Fruit fly (Drosophila melanogaster) whole organism, embryonic: ENCODE results near the gene Ankrd49.

Experiments
- Ada2b ChIP-seq: fragments of 200-800 bp; sonication (Bioruptor generic); IDR thresholded peaks from 2 replicates; pipeline ENCODE4 v1.3.6; 2022; ENCODE audit warnings: missing biosample characterization, missing genetic modification characterization
- Antp ChIP-seq: fragments of 200-800 bp; sonication (Bioruptor generic); optimal IDR thresholded peaks from 3 replicates; lab custom pipeline; 2016; ENCODE audit warnings: missing biosample characterization, missing genetic modification characterization
- Atf6 ChIP-seq: fragments of 200-800 bp; sonication (Bioruptor generic); IDR thresholded peaks from 2 replicates; pipeline ENCODE4 v1.3.6; 2022; ENCODE audit warnings: missing biosample characterization, missing genetic modification characterization
- CG10147 ChIP-seq: fragments of 200-800 bp; sonication (Bioruptor generic); optimal IDR thresholded peaks from 2 replicates; lab custom pipeline; 2019; ENCODE audit warnings: missing biosample characterization, mild to moderate bottlenecking, missing genetic modification characterization, moderate library complexity
- CG1024 ChIP-seq: fragments of 200-800 bp; sonication (Bioruptor generic); IDR thresholded peaks from 2 replicates; pipeline ENCODE4 v1.3.6; 2022; ENCODE audit warnings: missing biosample characterization, missing genetic modification characterization
- CG10979 ChIP-seq: fragments of 200-800 bp; sonication (Bioruptor generic); optimal IDR thresholded peaks from 2 replicates; lab custom pipeline; 2018; ENCODE audit warnings: missing biosample characterization, mild to moderate bottlenecking, missing genetic modification characterization, moderate library complexity
- CG11504 ChIP-seq: fragments of 200-800 bp; sonication (Bioruptor generic); optimal IDR thresholded peaks from 3 replicates; lab custom pipeline; 2019; ENCODE audit warnings: missing biosample characterization, mild to moderate bottlenecking, missing genetic modification characterization, moderate library complexity
- CG12071 ChIP-seq: fragments of 200-800 bp; sonication (Bioruptor generic); optimal IDR thresholded peaks from 3 replicates; lab custom pipeline; 2018; ENCODE audit warnings: missing biosample characterization, mild to moderate bottlenecking, missing genetic modification characterization
- CG12391 ChIP-seq: fragments of 200-800 bp; sonication (Bioruptor generic); optimal IDR thresholded peaks from 3 replicates; lab custom pipeline; 2018; ENCODE audit warnings: missing biosample characterization, mild to moderate bottlenecking, missing genetic modification characterization, moderate library complexity
- CG15514 ChIP-seq: fragments of 200-800 bp; sonication (Bioruptor generic); optimal IDR thresholded peaks from 3 replicates; lab custom pipeline; 2017; ENCODE audit warnings: missing biosample characterization, missing genetic modification characterization, mild to moderate bottlenecking, moderate library complexity, missing genetic modification reagents
- CG16779 ChIP-seq: fragments of 200-800 bp; sonication (Bioruptor generic); IDR thresholded peaks from 2 replicates; pipeline ENCODE4 v1.3.6; 2022; ENCODE audit warnings: missing biosample characterization, missing genetic modification characterization
- CG18599 ChIP-seq: fragments of 200-800 bp; sonication (Bioruptor generic); optimal IDR thresholded peaks from 3 replicates; lab custom pipeline; 2017; ENCODE audit warnings: missing biosample characterization, missing genetic modification characterization, mild to moderate bottlenecking, moderate library complexity, missing genetic modification reagents
- CG7556 ChIP-seq: fragments of 200-800 bp; sonication (Bioruptor generic); optimal IDR thresholded peaks from 2 replicates; lab custom pipeline; 2017; ENCODE audit warnings: missing biosample characterization, mild to moderate bottlenecking, missing genetic modification characterization
- CG8478 ChIP-seq: fragments of >200 bp; optimal IDR thresholded peaks from 2 replicates; lab custom pipeline; 2018
- CG9437 ChIP-seq: fragments of 200-800 bp; sonication (Bioruptor generic); optimal IDR thresholded peaks from 2 replicates; lab custom pipeline; 2018; ENCODE audit warnings: missing biosample characterization, mild to moderate bottlenecking, missing genetic modification characterization
- CG9609 ChIP-seq: fragments of 200-800 bp; sonication (Bioruptor generic); optimal IDR thresholded peaks from 3 replicates; lab custom pipeline; 2016; ENCODE audit warnings: missing biosample characterization, missing genetic modification characterization
- CG9797 ChIP-seq: fragments of 200-800 bp; sonication (Bioruptor generic); optimal IDR thresholded peaks from 3 replicates; lab custom pipeline; 2018; ENCODE audit warnings: missing biosample characterization, mild to moderate bottlenecking, missing genetic modification characterization
- CrebB ChIP-seq: fragments of 200-800 bp; sonication (Bioruptor generic); optimal IDR thresholded peaks from 3 replicates; lab custom pipeline; 2018; ENCODE audit warnings: missing biosample characterization, mild to moderate bottlenecking, missing genetic modification characterization
- Dp ChIP-seq: fragments of 200-800 bp; sonication (Bioruptor generic); optimal IDR thresholded peaks from 2 replicates; lab custom pipeline; 2018; ENCODE audit warnings: missing biosample characterization, mild to moderate bottlenecking, missing genetic modification characterization, moderate library complexity
- H2.0 ChIP-seq: fragments of 200-800 bp; sonication (Bioruptor generic); IDR thresholded peaks from 2 replicates; pipeline ENCODE4 v1.3.6; 2022; ENCODE audit warnings: missing biosample characterization, missing genetic modification characterization
- Hr3 ChIP-seq: fragments of 200-800 bp; sonication (Bioruptor generic); optimal IDR thresholded peaks from 3 replicates; lab custom pipeline; 2016; ENCODE audit warnings: missing biosample characterization, missing genetic modification characterization
- Hr51 ChIP-seq, 2 experiments: fragments of 200-800 bp; sonication (Bioruptor generic); optimal IDR thresholded peaks; 2 replicates in 1 of 2; 3 replicates in 1 of 2; lab custom pipeline; 2016 to 2018; ENCODE audit warnings: missing biosample characterization in 2 of 2, missing genetic modification characterization in 2 of 2, mild to moderate bottlenecking in 1 of 2, moderate library complexity in 1 of 2
- Hsf ChIP-seq: fragments of 200-800 bp; sonication (Bioruptor generic); optimal IDR thresholded peaks from 3 replicates; lab custom pipeline; 2016; ENCODE audit warnings: missing biosample characterization, missing genetic modification characterization
- Lhr ChIP-seq: fragments of 200-800 bp; sonication (Bioruptor generic); optimal IDR thresholded peaks from 3 replicates; lab custom pipeline; 2017; ENCODE audit warnings: mild to moderate bottlenecking, missing biosample characterization, missing genetic modification reagents, missing genetic modification characterization
- Meics ChIP-seq: fragments of 200-800 bp; sonication (Bioruptor generic); optimal IDR thresholded peaks from 2 replicates; lab custom pipeline; 2017; ENCODE audit warnings: missing biosample characterization, mild to moderate bottlenecking, missing genetic modification characterization
- Nf-YB ChIP-seq: fragments of 200-800 bp; sonication (Bioruptor generic); optimal IDR thresholded peaks from 3 replicates; lab custom pipeline; 2019; ENCODE audit warnings: missing biosample characterization, mild to moderate bottlenecking, missing genetic modification characterization, moderate library complexity
- Oaz ChIP-seq: fragments of 200-800 bp; sonication (Bioruptor generic); IDR thresholded peaks from 2 replicates; pipeline ENCODE4 v1.3.6; 2022; ENCODE audit warnings: missing biosample characterization, missing genetic modification characterization
- Opbp ChIP-seq: fragments of 200-800 bp; sonication (Bioruptor generic); IDR thresholded peaks from 3 replicates; pipeline ENCODE4 v1.3.6; 2022; ENCODE audit warnings: missing biosample characterization, missing genetic modification characterization; ENCODE audit not compliant: partially characterized antibody
- PHDP ChIP-seq: fragments of 200-800 bp; sonication (Bioruptor generic); optimal IDR thresholded peaks from 3 replicates; lab custom pipeline; 2018; ENCODE audit warnings: missing biosample characterization, mild to moderate bottlenecking, missing genetic modification characterization, moderate library complexity
- Sry-β ChIP-seq: fragments of 200-800 bp; sonication (Bioruptor generic); optimal IDR thresholded peaks from 2 replicates; lab custom pipeline; 2018; ENCODE audit warnings: missing biosample characterization, mild to moderate bottlenecking, missing genetic modification characterization, moderate library complexity
- Sry-δ ChIP-seq: fragments of 200-800 bp; sonication (Bioruptor generic); optimal IDR thresholded peaks from 2 replicates; lab custom pipeline; 2016; ENCODE audit warnings: missing biosample characterization, missing genetic modification characterization
- ase ChIP-seq: fragments of 200-800 bp; sonication (Bioruptor generic); IDR thresholded peaks from 3 replicates; pipeline ENCODE4 v1.3.6; 2022; ENCODE audit warnings: missing biosample characterization, missing genetic modification characterization
- ato ChIP-seq: fragments of 200-800 bp; sonication (Bioruptor generic); IDR thresholded peaks from 2 replicates; pipeline ENCODE4 v1.3.6; 2022; ENCODE audit warnings: missing biosample characterization, missing genetic modification characterization; ENCODE audit not compliant: partially characterized antibody
- bab2 ChIP-seq: fragments of 200-800 bp; sonication (Bioruptor generic); optimal IDR thresholded peaks from 2 replicates; lab custom pipeline; 2016; ENCODE audit warnings: missing biosample characterization, missing genetic modification characterization
- emc ChIP-seq: fragments of 200-800 bp; sonication (Bioruptor generic); optimal IDR thresholded peaks from 2 replicates; lab custom pipeline; 2016; ENCODE audit warnings: missing biosample characterization, missing genetic modification characterization
- eve ChIP-seq, 2 experiments: fragments of >200 bp; optimal IDR thresholded peaks; 2 replicates each; lab custom pipeline; 2017; ENCODE audit warnings: missing biosample characterization in 2 of 2, missing genetic modification characterization in 2 of 2
- ewg ChIP-seq: fragments of 200-800 bp; sonication (Bioruptor generic); optimal IDR thresholded peaks from 3 replicates; lab custom pipeline; 2017; ENCODE audit warnings: mild to moderate bottlenecking, missing biosample characterization, missing genetic modification reagents, missing genetic modification characterization
- fd96Cb ChIP-seq: fragments of 200-800 bp; sonication (Bioruptor generic); optimal IDR thresholded peaks from 2 replicates; lab custom pipeline; 2018; ENCODE audit warnings: missing biosample characterization, mild to moderate bottlenecking, missing genetic modification characterization, moderate library complexity
- fru ChIP-seq: fragments of >200 bp; optimal IDR thresholded peaks from 2 replicates; lab custom pipeline; 2017
- ken ChIP-seq: fragments of 200-800 bp; sonication (Bioruptor generic); IDR thresholded peaks from 3 replicates; pipeline ENCODE4 v1.3.6; 2022; ENCODE audit warnings: missing biosample characterization, missing genetic modification characterization
- lbe ChIP-seq: fragments of 200-800 bp; sonication (Bioruptor generic); optimal IDR thresholded peaks from 2 replicates; lab custom pipeline; 2016; ENCODE audit warnings: missing biosample characterization, mild to moderate bottlenecking, missing genetic modification characterization
- nerfin-2 ChIP-seq: fragments of 200-800 bp; sonication (Bioruptor generic); IDR thresholded peaks from 2 replicates; pipeline ENCODE4 v1.3.6; 2022; ENCODE audit warnings: missing biosample characterization, missing genetic modification characterization; ENCODE audit not compliant: partially characterized antibody
- phol ChIP-seq: fragments of 200-800 bp; sonication (Bioruptor generic); optimal IDR thresholded peaks from 3 replicates; lab custom pipeline; 2018; ENCODE audit warnings: missing biosample characterization, mild to moderate bottlenecking, missing genetic modification characterization, moderate library complexity
- pnt ChIP-seq: fragments of 200-800 bp; sonication (Bioruptor generic); optimal IDR thresholded peaks from 3 replicates; lab custom pipeline; 2016; ENCODE audit warnings: missing biosample characterization, missing genetic modification characterization
- slp2 ChIP-seq: fragments of 200-800 bp; sonication (Bioruptor generic); optimal IDR thresholded peaks from 2 replicates; lab custom pipeline; 2016; ENCODE audit warnings: missing biosample characterization, missing genetic modification characterization
- ssp ChIP-seq: fragments of 200-800 bp; sonication (Bioruptor generic); IDR thresholded peaks from 2 replicates; pipeline ENCODE4 v1.3.6; 2022; ENCODE audit warnings: missing biosample characterization, missing genetic modification characterization
- trh ChIP-seq: fragments of 200-800 bp; sonication (Bioruptor generic); optimal IDR thresholded peaks from 2 replicates; lab custom pipeline; 2016; ENCODE audit warnings: missing biosample characterization, missing genetic modification characterization
- unpg ChIP-seq: fragments of 200-800 bp; sonication (Bioruptor generic); optimal IDR thresholded peaks from 3 replicates; lab custom pipeline; 2018; ENCODE audit warnings: missing biosample characterization, mild to moderate bottlenecking, missing genetic modification characterization, moderate library complexity

Gene Ankrd49

DNA sequence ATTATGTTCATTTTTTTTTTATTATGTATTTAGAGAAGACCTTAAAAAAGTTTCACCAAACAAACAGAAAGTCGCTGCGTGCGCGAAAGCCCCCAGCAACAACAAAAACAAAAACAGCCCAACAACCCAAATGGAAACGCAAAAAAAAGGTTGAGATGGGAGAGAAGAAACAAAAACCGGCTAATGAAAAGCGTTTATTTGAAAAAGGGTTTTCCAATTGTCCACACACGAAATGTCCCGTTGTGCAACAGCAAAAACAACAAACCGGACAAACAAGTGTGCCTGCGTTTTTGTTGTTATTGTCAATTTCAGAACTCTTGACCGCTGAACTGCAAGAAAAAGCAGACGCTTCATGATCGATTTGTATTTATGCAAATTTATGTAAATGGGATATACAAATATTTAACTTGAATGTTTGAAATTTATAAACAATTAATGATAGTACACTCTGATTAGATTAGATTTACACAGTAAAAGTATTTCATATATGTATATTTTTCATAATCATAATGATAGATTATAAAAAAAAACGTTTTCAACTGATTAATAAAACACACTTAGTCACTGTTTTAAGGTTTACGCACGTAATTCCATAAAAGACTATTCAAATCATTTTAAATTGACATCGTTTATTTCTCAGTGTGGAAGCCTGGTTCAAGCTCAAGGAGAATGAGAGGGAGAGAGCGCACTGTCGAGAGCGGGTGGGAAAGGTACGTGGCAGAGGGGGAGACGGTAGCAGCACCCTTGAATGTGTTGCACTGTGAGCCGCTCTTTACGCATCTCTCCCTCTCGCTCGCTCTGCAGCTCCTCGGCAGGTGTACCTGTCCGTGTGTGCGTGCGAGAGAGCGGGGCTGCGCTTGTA, 49.4 kb upstream of the Ankrd49 start (continued):
- TF ChIP-seq CG9609 (GFP tag; lab: Kevin White, UChicago) = no peak
- TF ChIP-seq Meics (GFP tag; lab: Kevin White, UChicago) = peak; percentile 74
- peak; percentile 89 for TF ChIP-seq CG10979 (tag; lab: Kevin White, UChicago)
- peak; percentile 46 to 84 for TF ChIP-seq Hr51 (GFP tag; optimal IDR thresholded peaks at IDR 0.05; lab: Kevin White, UChicago)
- peak; percentile 52 for TF ChIP-seq CG10147 (GFP tag; lab: Kevin White, UChicago)
- TF ChIP-seq H2.0 (GFP tag; lab: Robert Waterston, UW) = peak; percentile 59; the same call in 1 of the 2 replicates
- no peak for TF ChIP-seq CG9797 (GFP tag; lab: Kevin White, UChicago)
- TF ChIP-seq Opbp = 0 out of 3 replicates have a peak, but pooled peaks have one; percentile 21
- peak; percentile 77 for TF ChIP-seq PHDP
- peak; percentile 52 for TF ChIP-seq ewg (GFP tag; lab: Kevin White, UChicago)
- TF ChIP-seq Sry-β (GFP tag; lab: Kevin White, UChicago) = peak; percentile 21
- peak; percentile 71 for TF ChIP-seq Nf-YB (GFP tag; lab: Kevin White, UChicago)
- no peak for TF ChIP-seq ato (GFP tag; lab: Robert Waterston, UW)
- peak; percentile 86 for TF ChIP-seq CG12391 (tag; lab: Kevin White, UChicago)
- TF ChIP-seq phol (tag; lab: Kevin White, UChicago) = peak; percentile 88
- TF ChIP-seq trh (GFP tag; lab: Kevin White, UChicago) = peak; percentile 54
- TF ChIP-seq fd96Cb (tag; lab: Kevin White, UChicago) = peak; percentile 86
- peak; percentile 76 for TF ChIP-seq Hr3 (GFP tag; lab: Kevin White, UChicago)
- TF ChIP-seq pnt = no peak
- peak; percentile 49; the same call in 1 of the 2 replicates for TF ChIP-seq Atf6 (GFP tag; lab: Robert Waterston, UW)
- no peak for TF ChIP-seq bab2
- TF ChIP-seq eve (GFP tag; optimal IDR thresholded peaks at IDR 0.05; lab: Kevin White, UChicago) = peak in 1 of 2 experiments; percentile 88
- TF ChIP-seq CG18599 = peak; percentile 74
- TF ChIP-seq CG1024 (GFP tag; lab: Robert Waterston, UW) = peak; percentile 47
- TF ChIP-seq nerfin-2 (GFP tag; lab: Robert Waterston, UW) = no peak
- peak; percentile 78 for TF ChIP-seq CG9437 (GFP tag; lab: Kevin White, UChicago)
- no peak for TF ChIP-seq CG16779 (GFP tag; lab: Robert Waterston, UW)
- TF ChIP-seq ssp (GFP tag; lab: Robert Waterston, UW) = peak; percentile 74
- TF ChIP-seq CG7556 = peak; percentile 89
- no peak for TF ChIP-seq emc
- peak; percentile 85 for TF ChIP-seq CG11504 (tag; lab: Kevin White, UChicago)
- TF ChIP-seq Lhr (GFP tag; lab: Kevin White, UChicago) = peak; percentile 29
- TF ChIP-seq unpg (GFP tag; lab: Kevin White, UChicago) = peak; percentile 77
- peak; percentile 11 for TF ChIP-seq CG12071 (GFP tag; lab: Kevin White, UChicago)
- peak; percentile 34 for TF ChIP-seq CG15514
- peak; percentile 75 for TF ChIP-seq CG8478 (lab: Kevin White, UChicago)
- peak; percentile 16 for TF ChIP-seq CrebB (tag; lab: Kevin White, UChicago)
- TF ChIP-seq Hsf (GFP tag; lab: Kevin White, UChicago) = peak; percentile 46
- TF ChIP-seq ken (GFP tag; lab: Robert Waterston, UW) = peak; percentile 72; the same call in 1 of the 3 replicates
- TF ChIP-seq ase = peak; percentile 77; the same call in 1 of the 3 replicates
- TF ChIP-seq Sry-δ (GFP tag; lab: Kevin White, UChicago) = no peak
- peak; percentile 39 for TF ChIP-seq slp2 (GFP tag; lab: Kevin White, UChicago)
- peak; percentile 67; the same call in 1 of the 2 replicates for TF ChIP-seq Ada2b (GFP tag; lab: Robert Waterston, UW)
- no peak for TF ChIP-seq Dp (GFP tag; lab: Kevin White, UChicago)
- TF ChIP-seq Oaz (GFP tag; lab: Robert Waterston, UW) = 0 out of 2 replicates have a peak, but pooled peaks have one; percentile 43
- TF ChIP-seq Antp (GFP tag; lab: Kevin White, UChicago) = no peak
- no peak for TF ChIP-seq fru (lab: Kevin White, UChicago)
- peak; percentile 59 for TF ChIP-seq lbe (GFP tag; lab: Kevin White, UChicago)
